Fruit fly (Drosophila melanogaster): Measurements from ENCODE around the gene mael.

dm6 chr3L:22773383-22773873, 52.4 kb downstream of the mael start:
- no peak for TF ChIP-seq CG30403 (GFP tag; optimal IDR thresholded peaks at IDR 0.05)
- no peak for TF ChIP-seq tna (GFP tag; IDR thresholded peaks at IDR 0.05; ENCODE audit: partially characterized antibody)
- no peak for TF ChIP-seq CG18599 (GFP tag; optimal IDR thresholded peaks at IDR 0.05)

Data from whole organism, embryonic.